Fruit fly (Drosophila melanogaster): ENCODE measurements around the gene Syt12.

DNA sequence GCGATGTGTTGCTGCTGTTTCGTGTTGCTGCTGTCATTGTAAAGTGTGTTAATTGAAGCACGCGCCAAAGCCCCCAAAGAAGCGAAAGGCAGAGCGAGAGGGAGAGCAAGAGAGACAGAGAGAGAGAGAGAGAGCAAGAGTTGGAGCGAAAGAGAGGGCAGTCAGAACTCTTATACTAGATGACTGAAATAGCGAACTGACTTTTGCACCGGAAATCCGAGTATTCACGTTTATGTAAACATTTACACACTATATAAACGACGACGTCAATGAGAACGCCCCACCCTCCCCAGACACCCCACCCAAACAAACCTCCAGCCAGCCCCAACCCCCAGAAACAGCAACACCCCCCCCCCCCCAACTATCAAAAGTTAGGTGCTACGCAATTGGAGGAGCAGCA, 36.6 kb upstream of the Syt12 start:
- TF ChIP-seq pan (optimal IDR thresholded peaks at IDR 0.05) (no peak), Rel (GFP tag; optimal IDR thresholded peaks at IDR 0.05) (no peak), Rel (tag; optimal IDR thresholded peaks at IDR 0.05) (no peak), Hr78 (GFP tag; optimal IDR thresholded peaks at IDR 0.05) (no peak), Dfd (GFP tag; optimal IDR thresholded peaks at IDR 0.05) (no peak)

Data from whole organism, wandering third instar larva.